Worm (Caenorhabditis elegans) whole organism, late embryonic: ENCODE measurements around the gene klp-7.

Experiments used
- C08G9.2 ChIP-seq: sonication (generic microtip); optimal IDR thresholded peaks from 2 replicates; lab custom pipeline; 2016; ENCODE audit warnings: mild to moderate bottlenecking, missing genetic modification characterization, moderate library complexity, missing compliant biosample characterization
- C38D4.7 ChIP-seq: fragments of 200-800 bp; sonication (Bioruptor generic); optimal IDR thresholded peaks from 2 replicates; lab custom pipeline; 2018; ENCODE audit warnings: mild to moderate bottlenecking, missing genetic modification characterization, moderate library complexity, missing compliant biosample characterization
- K09A11.1 ChIP-seq: sonication (generic microtip); optimal IDR thresholded peaks from 2 replicates; lab custom pipeline; 2017; ENCODE audit warnings: antibody characterized with exemption, mild to moderate bottlenecking, missing genetic modification characterization, missing compliant biosample characterization; ENCODE audit not compliant: insufficient read depth
- ahr-1 ChIP-seq: sonication (generic microtip); optimal IDR thresholded peaks from 2 replicates; lab custom pipeline; 2016; ENCODE audit warnings: missing genetic modification characterization, missing compliant biosample characterization
- ama-1 ChIP-seq: fragments of 150-350 bp; optimal IDR thresholded peaks from 2 replicates; lab custom pipeline; 2014
- ceh-14 ChIP-seq: sonication (generic microtip); optimal IDR thresholded peaks from 2 replicates; lab custom pipeline; 2016; ENCODE audit warnings: missing genotype, missing genetic modification characterization, missing compliant biosample characterization
- ceh-18 ChIP-seq: sonication (generic microtip); optimal IDR thresholded peaks from 2 replicates; lab custom pipeline; 2016; ENCODE audit warnings: missing genetic modification characterization, missing compliant biosample characterization
- ceh-2 ChIP-seq: sonication (generic microtip); optimal IDR thresholded peaks from 2 replicates; lab custom pipeline; 2016; ENCODE audit warnings: missing genotype, missing genetic modification characterization, missing compliant biosample characterization
- ceh-22 ChIP-seq: sonication (generic microtip); optimal IDR thresholded peaks from 2 replicates; lab custom pipeline; 2017; ENCODE audit warnings: missing biosample characterization, missing genetic modification characterization
- ceh-30 ChIP-seq: fragments of 150-350 bp; optimal IDR thresholded peaks from 2 replicates; lab custom pipeline; 2014; ENCODE audit warnings: missing biosample characterization, missing genetic modification characterization
- ceh-34 ChIP-seq: sonication (generic microtip); optimal IDR thresholded peaks from 2 replicates; lab custom pipeline; 2016; ENCODE audit warnings: mild to moderate bottlenecking, missing genetic modification characterization, missing compliant biosample characterization
- ceh-45 ChIP-seq: fragments of 200-800 bp; sonication (Bioruptor generic); IDR thresholded peaks from 2 replicates; pipeline ENCODE4 v1.3.6; 2022; ENCODE audit warnings: missing genetic modification reagents, missing genetic modification characterization, missing compliant biosample characterization
- ceh-48 ChIP-seq: sonication (generic microtip); optimal IDR thresholded peaks from 2 replicates; lab custom pipeline; 2016; ENCODE audit warnings: missing genetic modification characterization, inconsistent platforms, missing compliant biosample characterization
- ceh-9 ChIP-seq: sonication (generic microtip); optimal IDR thresholded peaks from 2 replicates; lab custom pipeline; 2016; ENCODE audit warnings: mild to moderate bottlenecking, missing genetic modification characterization, inconsistent platforms, missing compliant biosample characterization
- dmd-4 ChIP-seq: sonication (generic microtip); optimal IDR thresholded peaks from 2 replicates; lab custom pipeline; 2016; ENCODE audit warnings: borderline replicate concordance, missing genetic modification characterization, missing compliant biosample characterization
- dve-1 ChIP-seq: sonication (generic microtip); optimal IDR thresholded peaks from 2 replicates; lab custom pipeline; 2017; ENCODE audit warnings: antibody characterized with exemption, mild to moderate bottlenecking, missing genetic modification characterization, missing compliant biosample characterization
- elt-2 ChIP-seq: sonication (generic microtip); optimal IDR thresholded peaks from 2 replicates; lab custom pipeline; 2016; ENCODE audit warnings: missing genetic modification reagents, missing genetic modification characterization, missing compliant biosample characterization
- elt-4 ChIP-seq: sonication (generic microtip); optimal IDR thresholded peaks from 2 replicates; lab custom pipeline; 2016; ENCODE audit warnings: missing genetic modification characterization, missing compliant biosample characterization
- ets-4 ChIP-seq: sonication (generic microtip); optimal IDR thresholded peaks from 2 replicates; lab custom pipeline; 2016; ENCODE audit warnings: missing genetic modification characterization, missing compliant biosample characterization
- fax-1 ChIP-seq: sonication (generic microtip); optimal IDR thresholded peaks from 2 replicates; lab custom pipeline; 2016; ENCODE audit warnings: missing genotype, missing genetic modification characterization, missing compliant biosample characterization
- fkh-10 ChIP-seq: fragments of 150-350 bp; optimal IDR thresholded peaks from 2 replicates; lab custom pipeline; 2014; ENCODE audit warnings: missing biosample characterization, missing genetic modification reagents, missing genetic modification characterization
- fkh-6 ChIP-seq: sonication (generic microtip); optimal IDR thresholded peaks from 2 replicates; lab custom pipeline; 2016; ENCODE audit warnings: missing genetic modification characterization, missing compliant biosample characterization
- gmeb-2 ChIP-seq: sonication (generic microtip); optimal IDR thresholded peaks from 2 replicates; lab custom pipeline; 2016; ENCODE audit warnings: missing genetic modification characterization, inconsistent platforms, missing compliant biosample characterization
- hlh-13 ChIP-seq: fragments of 200-800 bp; sonication (Bioruptor generic); optimal IDR thresholded peaks from 2 replicates; lab custom pipeline; 2018; ENCODE audit warnings: mild to moderate bottlenecking, missing genetic modification characterization, missing compliant biosample characterization
- hlh-15 ChIP-seq: sonication (generic microtip); optimal IDR thresholded peaks from 2 replicates; lab custom pipeline; 2016; ENCODE audit warnings: missing genetic modification characterization, missing compliant biosample characterization
- hlh-30 ChIP-seq: sonication (generic microtip); optimal IDR thresholded peaks from 2 replicates; lab custom pipeline; 2017; ENCODE audit warnings: antibody characterized with exemption, missing genetic modification characterization, missing compliant biosample characterization; ENCODE audit not compliant: insufficient read depth
- hlh-6 ChIP-seq: sonication (generic microtip); optimal IDR thresholded peaks from 2 replicates; lab custom pipeline; 2016; ENCODE audit warnings: missing genotype, missing genetic modification characterization, missing compliant biosample characterization
- lim-6 ChIP-seq: sonication (generic microtip); optimal IDR thresholded peaks from 2 replicates; lab custom pipeline; 2016; ENCODE audit warnings: missing genetic modification characterization, missing compliant biosample characterization
- madf-2 ChIP-seq: sonication (generic microtip); optimal IDR thresholded peaks from 2 replicates; lab custom pipeline; 2017; ENCODE audit warnings: missing genetic modification characterization, missing compliant biosample characterization
- mec-3 ChIP-seq: sonication (generic microtip); optimal IDR thresholded peaks from 2 replicates; lab custom pipeline; 2016; ENCODE audit warnings: borderline replicate concordance, missing genetic modification characterization, missing compliant biosample characterization
- npax-4 ChIP-seq: sonication (generic microtip); optimal IDR thresholded peaks from 2 replicates; lab custom pipeline; 2016; ENCODE audit warnings: missing genetic modification characterization, missing compliant biosample characterization
- odd-2 ChIP-seq: sonication (generic microtip); optimal IDR thresholded peaks from 2 replicates; lab custom pipeline; 2017; ENCODE audit warnings: antibody characterized with exemption, mild to moderate bottlenecking, missing genetic modification characterization, missing compliant biosample characterization
- pax-1 ChIP-seq: fragments of 150-350 bp; optimal IDR thresholded peaks from 2 replicates; lab custom pipeline; 2014; ENCODE audit warnings: missing biosample characterization, missing genetic modification characterization
- pha-2 ChIP-seq: sonication (generic microtip); optimal IDR thresholded peaks from 2 replicates; lab custom pipeline; 2017; ENCODE audit warnings: mild to moderate bottlenecking, missing genetic modification characterization, missing compliant biosample characterization
- pros-1 ChIP-seq: fragments of 150-350 bp; optimal IDR thresholded peaks from 2 replicates; lab custom pipeline; 2014; ENCODE audit warnings: missing biosample characterization, missing genetic modification reagents, missing genetic modification characterization
- ref-2 ChIP-seq: sonication (generic microtip); optimal IDR thresholded peaks from 2 replicates; lab custom pipeline; 2016; ENCODE audit warnings: missing genetic modification characterization, missing compliant biosample characterization
- rnt-1 ChIP-seq: sonication (generic microtip); optimal IDR thresholded peaks from 2 replicates; lab custom pipeline; 2016; ENCODE audit warnings: missing genetic modification characterization, missing compliant biosample characterization
- sox-4 ChIP-seq: sonication (generic microtip); optimal IDR thresholded peaks from 2 replicates; lab custom pipeline; 2017; ENCODE audit warnings: mild to moderate bottlenecking, missing genetic modification characterization, inconsistent platforms, missing compliant biosample characterization
- syd-9 ChIP-seq: sonication (generic microtip); optimal IDR thresholded peaks from 2 replicates; lab custom pipeline; 2016; ENCODE audit warnings: mild to moderate bottlenecking, missing genetic modification characterization, moderate library complexity, missing compliant biosample characterization
- tbx-2 ChIP-seq: sonication (generic microtip); optimal IDR thresholded peaks from 2 replicates; lab custom pipeline; 2016; ENCODE audit warnings: missing genetic modification characterization, missing compliant biosample characterization
- tbx-7 ChIP-seq: sonication (generic microtip); optimal IDR thresholded peaks from 2 replicates; lab custom pipeline; 2016; ENCODE audit warnings: missing genotype, missing genetic modification characterization, missing compliant biosample characterization
- ttx-3 ChIP-seq: sonication (generic microtip); optimal IDR thresholded peaks from 2 replicates; lab custom pipeline; 2016; ENCODE audit warnings: missing genetic modification reagents, missing genetic modification characterization, missing compliant biosample characterization
- unc-42 ChIP-seq: sonication (generic microtip); optimal IDR thresholded peaks from 2 replicates; lab custom pipeline; 2016; ENCODE audit warnings: missing genotype, missing genetic modification characterization, missing compliant biosample characterization
- ztf-16 ChIP-seq: sonication (generic microtip); optimal IDR thresholded peaks from 2 replicates; lab custom pipeline; 2017; ENCODE audit warnings: missing genetic modification characterization, missing compliant biosample characterization

Gene klp-7

DNA sequence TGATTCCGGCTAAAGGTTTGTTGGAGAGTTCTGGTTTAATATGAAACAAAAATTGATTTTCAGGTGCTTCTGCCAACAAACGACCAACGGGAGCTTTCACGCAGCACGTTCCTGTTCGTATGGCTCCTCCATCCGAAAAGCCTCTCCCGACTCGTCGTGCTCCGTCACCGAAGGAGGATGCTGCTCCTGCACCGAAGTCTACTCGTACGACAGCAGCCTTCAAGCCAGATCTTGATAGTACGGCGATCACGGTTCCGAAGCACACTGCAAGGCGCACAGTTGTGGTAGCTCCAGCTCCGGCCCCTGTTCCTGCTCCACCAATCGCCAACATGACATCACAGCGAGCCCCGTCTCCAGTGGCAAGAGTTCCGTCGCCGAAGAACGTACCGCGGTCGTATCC lies 3.1 kb downstream of the klp-7 start:
- no peak for TF ChIP-seq pros-1 (tag; lab: Kevin White, UChicago)
- TF ChIP-seq ceh-2: no peak
- no peak for TF ChIP-seq npax-4 (tag; lab: Kevin White, UChicago)
- TF ChIP-seq C08G9.2 (tag; lab: Kevin White, UChicago): peak; percentile 2
- no peak for TF ChIP-seq unc-42
- TF ChIP-seq ceh-9 (tag; lab: Kevin White, UChicago): no peak

- TF ChIP-seq ets-4 (tag; lab: Kevin White, UChicago) (no peak), sox-4 (tag; lab: Kevin White, UChicago) (no peak), tbx-2 (tag; lab: Kevin White, UChicago) (no peak), dve-1 (tag; lab: Kevin White, UChicago) (no peak), ceh-14 (no peak), ceh-22 (tag; lab: Kevin White, UChicago) (no peak), K09A11.1 (tag; lab: Kevin White, UChicago) (no peak), ttx-3 (no peak), tbx-7 (no peak), pros-1 (tag; lab: Kevin White, UChicago) (no peak), lim-6 (no peak), gmeb-2 (tag; lab: Kevin White, UChicago) (no peak)
These were observed 3.8 kb downstream of the klp-7 start for ce11 chrIII:10809568-10809967.

- no peak for TF ChIP-seq dve-1 (tag; lab: Kevin White, UChicago)
- no peak for TF ChIP-seq ceh-30 (tag; lab: Kevin White, UChicago)
- TF ChIP-seq odd-2 (tag; lab: Kevin White, UChicago): no peak
- no peak for TF ChIP-seq ztf-16 (tag; lab: Kevin White, UChicago)
- no peak for TF ChIP-seq npax-4 (tag; lab: Kevin White, UChicago)
- TF ChIP-seq hlh-15 (tag; lab: Kevin White, UChicago): no peak
- no peak for TF ChIP-seq fax-1 (tag; lab: Kevin White, UChicago)
- TF ChIP-seq fkh-10 (GFP tag; lab: Kevin White, UChicago): no peak
- TF ChIP-seq ama-1 (lab: Kevin White, UChicago): no peak
- TF ChIP-seq C38D4.7 (GFP tag; lab: Kevin White, UChicago): no peak
- no peak for TF ChIP-seq ceh-22 (tag; lab: Kevin White, UChicago)
- TF ChIP-seq syd-9 (tag; lab: Kevin White, UChicago): no peak
- no peak for TF ChIP-seq fkh-6 (tag; lab: Kevin White, UChicago)
- no peak for TF ChIP-seq pax-1
- no peak for TF ChIP-seq ahr-1 (tag; lab: Kevin White, UChicago)
These were observed 4.7 kb downstream of the klp-7 start for ce11 chrIII:10810483-10810836.

- peak; percentile 79 for TF ChIP-seq rnt-1 (tag; lab: Kevin White, UChicago)
- TF ChIP-seq elt-2 (tag; lab: Kevin White, UChicago): peak; percentile 18
- no peak for TF ChIP-seq hlh-30 (tag; lab: Kevin White, UChicago)
- peak; percentile 39 for TF ChIP-seq hlh-6 (tag; lab: Kevin White, UChicago)
- TF ChIP-seq C08G9.2 (tag; lab: Kevin White, UChicago): peak; percentile 89
- TF ChIP-seq ceh-48: no peak
- TF ChIP-seq fkh-6 (tag; lab: Kevin White, UChicago): peak; percentile 9
- TF ChIP-seq ref-2 (tag; lab: Kevin White, UChicago): peak; percentile 83
- no peak for TF ChIP-seq hlh-13 (GFP tag; lab: Kevin White, UChicago)
- TF ChIP-seq ama-1 (lab: Kevin White, UChicago): no peak
- TF ChIP-seq tbx-2 (tag; lab: Kevin White, UChicago): peak; percentile 85
- TF ChIP-seq fax-1 (tag; lab: Kevin White, UChicago): peak; percentile 82
- peak; percentile 76 for TF ChIP-seq lim-6
- TF ChIP-seq madf-2: no peak
- TF ChIP-seq elt-4 (tag; lab: Kevin White, UChicago): no peak
- no peak for TF ChIP-seq pha-2 (tag; lab: Kevin White, UChicago)
- peak; percentile 73 for TF ChIP-seq ets-4 (tag; lab: Kevin White, UChicago)
- peak; percentile 48 for TF ChIP-seq ceh-34
- TF ChIP-seq ceh-2: peak; percentile 82
- 0 out of 2 replicates have a peak, but pooled peaks have one; percentile 12 for TF ChIP-seq ceh-45 (GFP tag; lab: Robert Waterston, UW)
- no peak for TF ChIP-seq ceh-30 (tag; lab: Kevin White, UChicago)
- TF ChIP-seq dmd-4 (tag; lab: Kevin White, UChicago): peak; percentile 82
- TF ChIP-seq ceh-18: peak; percentile 50
- TF ChIP-seq fkh-10 (GFP tag; lab: Kevin White, UChicago): no peak
- TF ChIP-seq tbx-7: peak; percentile 77
- peak; percentile 78 for TF ChIP-seq mec-3 (tag; lab: Kevin White, UChicago)
These were observed 5.4 kb downstream of the klp-7 start for ce11 chrIII:10810837-10811814.
